Worm (Caenorhabditis elegans) whole organism, late embryonic: ENCODE results near the gene srh-148.
"Not testable (repeated sequence)": the region's sequence is repeated elsewhere in the genome, so short reads cannot be mapped to it uniquely, and the experiment has no call there.

Experiments
- C08G9.2 ChIP-seq: sonication (generic microtip); optimal IDR thresholded peaks from 2 replicates; lab custom pipeline; 2016; ENCODE audit warnings: mild to moderate bottlenecking, missing genetic modification characterization, moderate library complexity, missing compliant biosample characterization
- C38D4.7 ChIP-seq: fragments of 200-800 bp; sonication (Bioruptor generic); optimal IDR thresholded peaks from 2 replicates; lab custom pipeline; 2018; ENCODE audit warnings: mild to moderate bottlenecking, missing genetic modification characterization, moderate library complexity, missing compliant biosample characterization
- K09A11.1 ChIP-seq: sonication (generic microtip); optimal IDR thresholded peaks from 2 replicates; lab custom pipeline; 2017; ENCODE audit warnings: antibody characterized with exemption, mild to moderate bottlenecking, missing genetic modification characterization, missing compliant biosample characterization; ENCODE audit not compliant: insufficient read depth
- T23F11.4 ChIP-seq: fragments of 200-800 bp; sonication (Bioruptor generic); optimal IDR thresholded peaks from 2 replicates; lab custom pipeline; 2018; ENCODE audit warnings: mild to moderate bottlenecking, missing genetic modification characterization, missing compliant biosample characterization
- Y22D7AL.16 ChIP-seq: sonication (generic microtip); optimal IDR thresholded peaks from 2 replicates; lab custom pipeline; 2016; ENCODE audit warnings: missing genetic modification characterization, missing compliant biosample characterization
- ama-1 ChIP-seq: fragments of 150-350 bp; optimal IDR thresholded peaks from 2 replicates; lab custom pipeline; 2014
- ceh-14 ChIP-seq: sonication (generic microtip); optimal IDR thresholded peaks from 2 replicates; lab custom pipeline; 2016; ENCODE audit warnings: missing genotype, missing genetic modification characterization, missing compliant biosample characterization
- ceh-22 ChIP-seq: sonication (generic microtip); optimal IDR thresholded peaks from 2 replicates; lab custom pipeline; 2017; ENCODE audit warnings: missing biosample characterization, missing genetic modification characterization
- ceh-48 ChIP-seq: sonication (generic microtip); optimal IDR thresholded peaks from 2 replicates; lab custom pipeline; 2016; ENCODE audit warnings: missing genetic modification characterization, inconsistent platforms, missing compliant biosample characterization
- che-1 ChIP-seq: sonication (generic microtip); optimal IDR thresholded peaks from 2 replicates; lab custom pipeline; 2016; ENCODE audit warnings: mild to moderate bottlenecking, missing genetic modification characterization, missing compliant biosample characterization
- dve-1 ChIP-seq: sonication (generic microtip); optimal IDR thresholded peaks from 2 replicates; lab custom pipeline; 2017; ENCODE audit warnings: antibody characterized with exemption, mild to moderate bottlenecking, missing genetic modification characterization, missing compliant biosample characterization
- elt-2 ChIP-seq: sonication (generic microtip); optimal IDR thresholded peaks from 2 replicates; lab custom pipeline; 2016; ENCODE audit warnings: missing genetic modification reagents, missing genetic modification characterization, missing compliant biosample characterization
- fkh-10 ChIP-seq: fragments of 150-350 bp; optimal IDR thresholded peaks from 2 replicates; lab custom pipeline; 2014; ENCODE audit warnings: missing biosample characterization, missing genetic modification reagents, missing genetic modification characterization
- gmeb-2 ChIP-seq: sonication (generic microtip); optimal IDR thresholded peaks from 2 replicates; lab custom pipeline; 2016; ENCODE audit warnings: missing genetic modification characterization, inconsistent platforms, missing compliant biosample characterization
- hlh-13 ChIP-seq: fragments of 200-800 bp; sonication (Bioruptor generic); optimal IDR thresholded peaks from 2 replicates; lab custom pipeline; 2018; ENCODE audit warnings: mild to moderate bottlenecking, missing genetic modification characterization, missing compliant biosample characterization
- hlh-15 ChIP-seq: sonication (generic microtip); optimal IDR thresholded peaks from 2 replicates; lab custom pipeline; 2016; ENCODE audit warnings: missing genetic modification characterization, missing compliant biosample characterization
- madf-2 ChIP-seq: sonication (generic microtip); optimal IDR thresholded peaks from 2 replicates; lab custom pipeline; 2017; ENCODE audit warnings: missing genetic modification characterization, missing compliant biosample characterization
- mec-3 ChIP-seq: sonication (generic microtip); optimal IDR thresholded peaks from 2 replicates; lab custom pipeline; 2016; ENCODE audit warnings: borderline replicate concordance, missing genetic modification characterization, missing compliant biosample characterization
- nfya-1 ChIP-seq: sonication (generic microtip); optimal IDR thresholded peaks from 2 replicates; lab custom pipeline; 2017; ENCODE audit warnings: missing genetic modification characterization, mild to moderate bottlenecking, missing compliant biosample characterization, antibody characterized with exemption, moderate library complexity
- nhr-232 ChIP-seq: sonication (generic microtip); optimal IDR thresholded peaks from 2 replicates; lab custom pipeline; 2016; ENCODE audit warnings: missing genetic modification characterization, missing compliant biosample characterization
- npax-4 ChIP-seq: sonication (generic microtip); optimal IDR thresholded peaks from 2 replicates; lab custom pipeline; 2016; ENCODE audit warnings: missing genetic modification characterization, missing compliant biosample characterization
- odd-2 ChIP-seq: sonication (generic microtip); optimal IDR thresholded peaks from 2 replicates; lab custom pipeline; 2017; ENCODE audit warnings: antibody characterized with exemption, mild to moderate bottlenecking, missing genetic modification characterization, missing compliant biosample characterization
- pag-3 ChIP-seq: sonication (generic microtip); optimal IDR thresholded peaks from 2 replicates; lab custom pipeline; 2016; ENCODE audit warnings: missing compliant biosample characterization, missing genetic modification characterization, borderline replicate concordance
- pha-2 ChIP-seq: sonication (generic microtip); optimal IDR thresholded peaks from 2 replicates; lab custom pipeline; 2017; ENCODE audit warnings: mild to moderate bottlenecking, missing genetic modification characterization, missing compliant biosample characterization
- pros-1 ChIP-seq: fragments of 150-350 bp; optimal IDR thresholded peaks from 2 replicates; lab custom pipeline; 2014; ENCODE audit warnings: missing biosample characterization, missing genetic modification reagents, missing genetic modification characterization
- ref-2 ChIP-seq: sonication (generic microtip); optimal IDR thresholded peaks from 2 replicates; lab custom pipeline; 2016; ENCODE audit warnings: missing genetic modification characterization, missing compliant biosample characterization
- sdc-2 ChIP-seq: sonication (generic microtip); optimal IDR thresholded peaks from 2 replicates; lab custom pipeline; 2016; ENCODE audit warnings: missing genotype, missing genetic modification characterization, missing compliant biosample characterization
- sox-4 ChIP-seq: sonication (generic microtip); optimal IDR thresholded peaks from 2 replicates; lab custom pipeline; 2017; ENCODE audit warnings: mild to moderate bottlenecking, missing genetic modification characterization, inconsistent platforms, missing compliant biosample characterization
- tbx-7 ChIP-seq: sonication (generic microtip); optimal IDR thresholded peaks from 2 replicates; lab custom pipeline; 2016; ENCODE audit warnings: missing genotype, missing genetic modification characterization, missing compliant biosample characterization
- unc-3 ChIP-seq, 2 experiments: fragments of 200-800 bp in 1 of 2; sonication (Bioruptor generic) in 1 of 2; sonication (generic microtip) in 1 of 2; conservative IDR thresholded peaks in 1 of 2; optimal IDR thresholded peaks in 1 of 2; 2 replicates each; pipeline versions ENCODE4 v1.3.6 to Lab custom; 2016 to 2022; ENCODE audit warnings: missing compliant biosample characterization in 2 of 2, missing genetic modification characterization in 2 of 2, missing genetic modification reagents in 1 of 2
- unc-42 ChIP-seq: sonication (generic microtip); optimal IDR thresholded peaks from 2 replicates; lab custom pipeline; 2016; ENCODE audit warnings: missing genotype, missing genetic modification characterization, missing compliant biosample characterization
- unc-86 ChIP-seq: sonication (generic microtip); optimal IDR thresholded peaks from 2 replicates; lab custom pipeline; 2016; ENCODE audit warnings: missing genetic modification characterization, missing compliant biosample characterization
- ztf-16 ChIP-seq: sonication (generic microtip); optimal IDR thresholded peaks from 2 replicates; lab custom pipeline; 2017; ENCODE audit warnings: missing genetic modification characterization, missing compliant biosample characterization

srh-148 gene

DNA sequence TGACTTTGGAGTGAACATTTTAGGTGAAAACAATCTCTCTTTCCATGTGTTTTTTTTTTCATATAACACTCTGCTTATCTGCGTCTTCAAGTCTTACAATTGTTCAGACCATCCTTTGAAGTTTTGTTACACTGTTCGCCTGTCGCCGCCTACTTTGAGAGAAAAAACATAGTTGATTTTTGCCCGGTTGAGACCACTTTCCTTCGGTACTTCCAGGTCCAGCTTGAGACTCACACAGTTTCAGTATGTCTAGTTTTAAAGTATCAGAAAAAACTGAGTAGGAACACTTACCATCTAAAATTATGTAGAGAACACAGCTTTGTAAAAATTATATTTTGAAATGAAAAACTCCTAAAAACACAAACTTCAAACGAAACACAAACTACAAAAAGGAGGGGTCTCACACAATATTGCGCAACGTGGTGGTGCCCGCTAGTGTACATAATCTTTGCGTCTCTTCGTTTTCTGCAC, 42.2 kb downstream of the srh-148 start, which contains the start of the genes fbxa-69 and F54B8.4:
TSS of gene fbxa-69 (minus strand) at position 10 of the 471 bp plus-strand sequence.
TSS of gene F54B8.4 (plus strand) at position 421 of the 471 bp plus-strand sequence.
- TF ChIP-seq ztf-16 = no peak
- TF ChIP-seq ceh-14 = no peak

DNA sequence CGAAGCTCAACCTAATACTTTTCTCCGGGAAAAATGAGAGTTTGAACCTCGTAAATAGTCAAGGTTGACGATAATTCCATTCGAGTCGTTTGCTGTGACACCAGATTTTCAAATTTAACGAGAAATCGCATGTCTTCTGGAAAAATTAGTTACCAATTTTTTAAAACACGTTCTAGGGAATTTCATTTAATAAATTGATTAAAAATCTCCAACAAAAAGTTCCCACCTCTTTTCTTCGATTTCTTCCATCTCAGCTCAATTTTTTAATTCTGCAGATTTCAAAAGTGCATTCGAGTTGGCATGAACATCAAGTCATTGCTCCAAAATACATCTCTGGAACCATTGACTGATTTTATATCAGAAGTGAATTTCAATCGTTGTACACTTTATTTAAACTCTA, 46.2 kb downstream of the srh-148 start, which contains the start of gene nhr-282:
TSS of gene nhr-282 (plus strand) at position 301 of the 400 bp plus-strand sequence.
- not testable (repeated sequence) for TF ChIP-seq mec-3, tbx-7, unc-42 (tag; lab: Kevin White, UChicago)

DNA sequence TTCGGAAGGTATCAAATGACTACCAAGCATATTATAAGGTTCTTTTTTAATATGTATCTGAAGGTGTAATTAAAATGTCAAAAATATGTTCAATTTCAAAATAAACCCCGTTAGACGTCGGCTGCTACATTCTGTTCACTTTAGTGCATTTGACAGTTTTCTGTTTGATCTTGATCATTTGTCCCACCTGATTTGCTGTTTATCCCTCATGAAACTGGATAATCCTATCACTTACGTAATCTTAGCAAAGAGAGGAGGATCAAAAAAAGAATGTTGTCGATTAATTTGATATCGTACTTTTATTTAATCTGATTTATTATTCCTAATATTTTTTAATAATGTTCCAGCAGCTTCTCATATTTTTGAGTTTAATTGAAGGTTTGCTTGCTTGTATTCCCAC, 47.7 kb downstream of the srh-148 start, which contains the start of gene F54B8.1:
TSS of gene F54B8.1 (plus strand) at position 301 of the 400 bp plus-strand sequence.
- TF ChIP-seq C38D4.7 = no peak
- TF ChIP-seq hlh-15 (tag; lab: Kevin White, UChicago) = no peak
- no peak for TF ChIP-seq odd-2
- no peak for TF ChIP-seq che-1 (tag; lab: Kevin White, UChicago)
- TF ChIP-seq madf-2 = no peak
- TF ChIP-seq hlh-13 (GFP tag; lab: Kevin White, UChicago) = no peak
- TF ChIP-seq unc-42 (tag; lab: Kevin White, UChicago) = no peak
- TF ChIP-seq dve-1 (tag; lab: Kevin White, UChicago) = no peak
- TF ChIP-seq fkh-10 (GFP tag; lab: Kevin White, UChicago) = no peak
- TF ChIP-seq pag-3 (tag; lab: Kevin White, UChicago) = no peak
- TF ChIP-seq nfya-1 (tag; lab: Kevin White, UChicago) = no peak
- TF ChIP-seq sdc-2 (tag; lab: Kevin White, UChicago) = no peak
- TF ChIP-seq Y22D7AL.16 (tag; lab: Kevin White, UChicago) = no peak
- no peak for TF ChIP-seq T23F11.4 (GFP tag; lab: Kevin White, UChicago)
- TF ChIP-seq elt-2 (tag; lab: Kevin White, UChicago) = no peak
- TF ChIP-seq unc-86 (tag; lab: Kevin White, UChicago) = no peak
- TF ChIP-seq ref-2 = no peak
- TF ChIP-seq ceh-48 = no peak

DNA sequence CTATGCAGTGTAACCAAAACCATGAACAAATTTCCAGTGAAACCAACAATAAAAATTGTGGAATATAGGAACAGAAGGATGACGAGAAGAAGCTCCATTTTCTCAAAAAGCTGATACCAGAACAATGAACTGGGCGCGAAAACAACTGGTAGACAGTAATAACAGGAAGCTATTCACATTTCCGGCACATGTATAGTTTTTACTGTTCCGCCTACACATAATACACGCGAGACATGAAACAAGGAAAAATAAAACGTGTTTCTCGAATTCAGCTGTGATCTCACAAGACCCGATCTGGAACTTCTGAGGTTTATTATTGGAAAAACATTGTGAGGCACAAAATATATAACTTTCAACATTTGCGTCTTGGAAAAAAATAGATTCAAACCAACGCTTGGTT, 48.6 kb downstream of the srh-148 start, which contains the start of gene srsx-36:
TSS of gene srsx-36 (minus strand) at position 101 of the 400 bp plus-strand sequence.
- TF ChIP-seq ztf-16 (no peak), ceh-48 (no peak), sox-4 (no peak), K09A11.1 (no peak), nfya-1 (tag; lab: Kevin White, UChicago) (no peak), gmeb-2 (tag; lab: Kevin White, UChicago) (no peak), ceh-22 (tag; lab: Kevin White, UChicago) (no peak), C08G9.2 (tag; lab: Kevin White, UChicago) (no peak), unc-42 (tag; lab: Kevin White, UChicago) (no peak), npax-4 (no peak), ama-1 (lab: Kevin White, UChicago) (no peak), unc-3 (GFP tag; conservative IDR thresholded peaks at IDR 0.05; lab: Robert Waterston, UW) (no peak), unc-3 (tag; optimal IDR thresholded peaks at IDR 0.05; lab: Kevin White, UChicago) (no peak), nhr-232 (tag; lab: Kevin White, UChicago) (no peak), pros-1 (tag; lab: Kevin White, UChicago) (no peak)

DNA sequence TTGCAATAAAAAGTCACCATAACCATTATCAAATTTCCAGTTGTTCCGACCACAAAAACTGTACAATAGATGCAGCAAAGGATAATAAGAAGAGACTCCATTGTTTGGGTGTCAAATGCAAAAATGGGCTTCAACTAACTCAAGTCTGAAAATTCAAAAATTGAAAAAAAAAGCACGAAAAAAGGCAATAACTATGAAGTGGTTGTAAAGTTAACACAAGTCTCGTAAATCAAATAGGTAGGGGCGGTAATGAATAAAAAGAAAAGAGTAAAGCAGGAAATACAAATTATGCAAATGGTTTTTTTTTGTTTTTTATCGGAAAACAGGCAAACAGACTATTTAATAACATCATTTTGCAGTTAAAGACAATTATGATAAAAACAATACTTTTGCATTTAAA, 50.8 kb downstream of the srh-148 start, which contains the start of gene srsx-38:
TSS of gene srsx-38 (minus strand) at position 101 of the 400 bp plus-strand sequence.
- TF ChIP-seq ztf-16; nfya-1 (tag; lab: Kevin White, UChicago); pha-2 (tag; lab: Kevin White, UChicago): not testable (repeated sequence)
- TF ChIP-seq, all 69 proteins: peak for 0; not testable (repeated sequence) for 69
